Fruit fly (Drosophila melanogaster): ENCODE results near the gene Set.

- TF ChIP-seq CG14860 (GFP tag; IDR thresholded peaks at IDR 0.05; ENCODE audit: partially characterized antibody) (no peak), klu (GFP tag; IDR thresholded peaks at IDR 0.05) (no peak), Awh (GFP tag; IDR thresholded peaks at IDR 0.05) (no peak), Dfd (GFP tag; optimal IDR thresholded peaks at IDR 0.05) (no peak), Myb (GFP tag; optimal IDR thresholded peaks at IDR 0.05) (no peak), CG8290 (GFP tag; optimal IDR thresholded peaks at IDR 0.05) (no peak), CG8290 (tag; optimal IDR thresholded peaks at IDR 0.05) (peak in 1 of 2 experiments; percentile 20)
These were observed 23.3 kb downstream of the Set start for dm6 chr3R:15286693-15287041.

All from whole organism, embryonic.